Fruit fly (Drosophila melanogaster): ENCODE data around the gene Mhcl.

The Mhcl gene

DNA sequence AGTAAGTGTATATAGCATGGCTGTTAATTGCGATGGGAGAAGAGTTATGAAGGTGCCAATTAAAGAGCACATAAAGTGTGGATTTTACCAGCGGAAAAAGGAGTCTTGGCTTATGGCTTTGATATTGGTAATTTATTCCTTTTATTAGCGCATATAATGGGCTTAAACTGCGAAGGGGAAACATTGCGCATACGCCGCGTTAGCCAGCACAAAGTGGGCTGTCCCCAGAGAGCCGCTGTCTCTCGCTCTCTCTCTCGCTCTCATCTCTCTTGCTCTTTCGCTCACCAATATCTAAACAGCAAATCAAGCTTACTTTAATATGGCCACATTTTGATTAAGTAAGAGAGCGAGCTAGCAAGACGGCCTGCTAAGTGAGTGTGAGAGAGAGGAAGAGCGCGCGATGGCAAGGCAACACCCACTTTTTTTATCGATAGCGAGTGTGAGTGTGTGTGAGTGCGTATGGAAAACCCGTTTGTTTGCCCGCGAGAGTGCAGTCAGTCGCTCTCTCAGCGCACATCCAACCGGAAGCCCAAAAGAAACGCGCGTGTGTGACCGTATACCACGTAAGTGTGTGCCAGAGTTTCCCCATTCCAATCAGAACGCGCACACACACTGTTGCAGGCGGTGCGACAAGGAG lies 72.9 kb downstream of the Mhcl start, which contains the start of gene pnr (continued):
- TF ChIP-seq MBD-R2 (GFP tag; IDR thresholded peaks at IDR 0.05) (no peak), Vsx1 (GFP tag; optimal IDR thresholded peaks at IDR 0.05) (peak; percentile 32), PHDP (tag; optimal IDR thresholded peaks at IDR 0.05) (no peak), CG2199 (GFP tag; IDR thresholded peaks at IDR 0.05) (no peak), cg (GFP tag; optimal IDR thresholded peaks at IDR 0.05) (peak; percentile 99), her (GFP tag; optimal IDR thresholded peaks at IDR 0.05) (no peak), hkb (optimal IDR thresholded peaks at IDR 0.05) (no peak), hkb (GFP tag; IDR thresholded peaks at IDR 0.05) (peak; percentile 41; the same call in 1 of the 2 replicates), gt (GFP tag; IDR thresholded peaks at IDR 0.05) (no peak), CG18764 (GFP tag; optimal IDR thresholded peaks at IDR 0.05) (no peak), grau (tag; optimal IDR thresholded peaks at IDR 0.05) (no peak), CG11247 (GFP tag; IDR thresholded peaks at IDR 0.05) (no peak), nerfin-2 (GFP tag; IDR thresholded peaks at IDR 0.05; ENCODE audit: partially characterized antibody) (no peak), CG1647 (GFP tag; optimal IDR thresholded peaks at IDR 0.05) (no peak), vfl (GFP tag; optimal IDR thresholded peaks at IDR 0.05) (no peak), Dbx (GFP tag; IDR thresholded peaks at IDR 0.05) (0 out of 3 replicates have a peak, but pooled peaks have one; percentile 36), odd (GFP tag; optimal IDR thresholded peaks at IDR 0.05) (peak; percentile 23), CG31441 (GFP tag; IDR thresholded peaks at IDR 0.05) (no peak), Sry-β (GFP tag; optimal IDR thresholded peaks at IDR 0.05) (no peak), CG4328 (GFP tag; optimal IDR thresholded peaks at IDR 0.05) (no peak), CG14050 (GFP tag; IDR thresholded peaks at IDR 0.05) (no peak), pum (GFP tag; optimal IDR thresholded peaks at IDR 0.05) (no peak), dimm (GFP tag; IDR thresholded peaks at IDR 0.05) (no peak), fd102C (GFP tag; optimal IDR thresholded peaks at IDR 0.05) (no peak), chif (GFP tag; optimal IDR thresholded peaks at IDR 0.05) (no peak), ATbp (GFP tag; optimal IDR thresholded peaks at IDR 0.05) (no peak), H15 (GFP tag; IDR thresholded peaks at IDR 0.05) (no peak), C15 (GFP tag; IDR thresholded peaks at IDR 0.05) (no peak), CG1602 (GFP tag; optimal IDR thresholded peaks at IDR 0.05) (no peak), wor (GFP tag; IDR thresholded peaks at IDR 0.05) (no peak), Hr78 (GFP tag; optimal IDR thresholded peaks at IDR 0.05) (no peak), tap (tag; optimal IDR thresholded peaks at IDR 0.05) (no peak), hbn (GFP tag; IDR thresholded peaks at IDR 0.05; ENCODE audit: partially characterized antibody) (peak; percentile 30; the same call in 1 of the 2 replicates), tna (GFP tag; IDR thresholded peaks at IDR 0.05; ENCODE audit: partially characterized antibody) (0 out of 2 replicates have a peak, but pooled peaks have one; percentile 38), Chrac-16 (GFP tag; optimal IDR thresholded peaks at IDR 0.05) (no peak), CG7786 (GFP tag; optimal IDR thresholded peaks at IDR 0.05) (no peak), CG4404 (GFP tag; IDR thresholded peaks at IDR 0.05) (no peak), prd (optimal IDR thresholded peaks at IDR 0.05) (no peak), prd (GFP tag; IDR thresholded peaks at IDR 0.05) (no peak), repo (GFP tag; optimal IDR thresholded peaks at IDR 0.05) (no peak), CG31224 (GFP tag; IDR thresholded peaks at IDR 0.05) (no peak), CG13894 (tag; optimal IDR thresholded peaks at IDR 0.05) (no peak), Taf1 (GFP tag; IDR thresholded peaks at IDR 0.05) (no peak), Ada2b (GFP tag; IDR thresholded peaks at IDR 0.05) (no peak), ash1 (GFP tag; optimal IDR thresholded peaks at IDR 0.05) (no peak), Atf6 (GFP tag; IDR thresholded peaks at IDR 0.05) (peak; percentile 54; the same call in 1 of the 2 replicates), sens (GFP tag) (peak; percentile 66), CG8924 (tag; optimal IDR thresholded peaks at IDR 0.05) (no peak), B-H1 (GFP tag; IDR thresholded peaks at IDR 0.05) (no peak), ac (GFP tag; optimal IDR thresholded peaks at IDR 0.05) (no peak), CG17328 (GFP tag; IDR thresholded peaks at IDR 0.05) (no peak), zen2 (GFP tag; IDR thresholded peaks at IDR 0.05; ENCODE audit: partially characterized antibody) (peak; percentile 48; the same call in 1 of the 3 replicates)
